Fruit fly (Drosophila melanogaster): ENCODE results near the gene CG2116.

CG2116 gene

dm6 chrX:8152077-8152476 is 22.5 kb downstream of the CG2116 start, which contains the start of gene Gbeta5 (continued):
- no peak for TF ChIP-seq CG11560 (tag; IDR thresholded peaks at IDR 0.05)
- TF ChIP-seq CHES-1-like (GFP tag; optimal IDR thresholded peaks at IDR 0.05) = no peak
- TF ChIP-seq sna (GFP tag; IDR thresholded peaks at IDR 0.05; ENCODE audit: partially characterized antibody) = no peak
- peak; percentile 49 for TF ChIP-seq Dref (GFP tag; IDR thresholded peaks at IDR 0.05)
- TF ChIP-seq MESR4 (GFP tag; optimal IDR thresholded peaks at IDR 0.05) = peak; percentile 66
- no peak for TF ChIP-seq CG16863 (GFP tag; optimal IDR thresholded peaks at IDR 0.05)
- no peak for TF ChIP-seq CG10366 (GFP tag; IDR thresholded peaks at IDR 0.05)
- peak; percentile 17 for TF ChIP-seq CG14710 (tag; optimal IDR thresholded peaks at IDR 0.05)

DNA sequence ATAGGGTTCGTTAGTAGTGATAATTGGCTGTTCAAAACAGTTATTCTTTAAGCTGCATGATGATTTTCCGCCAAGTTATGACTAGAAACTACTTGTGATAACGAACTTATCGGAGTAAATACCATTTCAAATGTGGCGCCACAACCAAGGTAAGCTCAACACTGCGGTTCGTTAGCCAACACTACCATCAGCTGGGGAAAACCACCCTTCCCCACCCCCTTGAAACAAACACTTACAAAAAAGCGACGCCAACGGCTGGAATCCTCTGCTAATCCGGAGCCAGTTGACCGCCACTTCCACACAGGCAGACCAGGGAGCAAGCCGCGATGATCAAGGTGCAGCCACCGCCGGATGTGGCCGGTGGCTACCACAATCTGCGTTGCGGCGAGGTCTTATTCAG is 23.1 kb downstream of the CG2116 start, which contains the start of gene CG18262:
TSS of gene CG18262 (plus strand) at position 231 of the 400 bp plus-strand sequence.
- no peak for TF ChIP-seq CG7271 (tag; optimal IDR thresholded peaks at IDR 0.05)
- TF ChIP-seq CG5953 (GFP tag; IDR thresholded peaks at IDR 0.05) = no peak
- peak; percentile 83 for TF ChIP-seq crol (GFP tag; IDR thresholded peaks at IDR 0.05)
- no peak for TF ChIP-seq Optix (GFP tag; IDR thresholded peaks at IDR 0.05)
- TF ChIP-seq CG17612 (GFP tag; IDR thresholded peaks at IDR 0.05) = no peak
- TF ChIP-seq CG13775 (GFP tag; optimal IDR thresholded peaks at IDR 0.05) = no peak
- no peak for TF ChIP-seq CG3838 (GFP tag; optimal IDR thresholded peaks at IDR 0.05)
- no peak for TF ChIP-seq cas (GFP tag; IDR thresholded peaks at IDR 0.05)
- 0 out of 2 replicates have a peak, but pooled peaks have one; percentile 19 for TF ChIP-seq unc-4 (GFP tag; IDR thresholded peaks at IDR 0.05; ENCODE audit: partially characterized antibody)
- TF ChIP-seq repo (GFP tag; optimal IDR thresholded peaks at IDR 0.05) = no peak
- no peak for TF ChIP-seq CG4707 (GFP tag; optimal IDR thresholded peaks at IDR 0.05)
- TF ChIP-seq Dp (GFP tag; optimal IDR thresholded peaks at IDR 0.05) = peak; percentile 83
- no peak for TF ChIP-seq CG17912 (GFP tag; optimal IDR thresholded peaks at IDR 0.05)
- TF ChIP-seq pzg (GFP tag; optimal IDR thresholded peaks at IDR 0.05) = peak; percentile 49
- TF ChIP-seq fru (optimal IDR thresholded peaks at IDR 0.05) = no peak
- no peak for TF ChIP-seq Pdp1 (GFP tag; optimal IDR thresholded peaks at IDR 0.05)
- TF ChIP-seq CG12236 (GFP tag; optimal IDR thresholded peaks at IDR 0.05) = no peak
- TF ChIP-seq lbe (GFP tag; optimal IDR thresholded peaks at IDR 0.05) = no peak
- no peak for TF ChIP-seq Max (GFP tag; optimal IDR thresholded peaks at IDR 0.05)
- no peak for TF ChIP-seq phol (tag; optimal IDR thresholded peaks at IDR 0.05)
- TF ChIP-seq D (optimal IDR thresholded peaks at IDR 0.05) = no peak
- TF ChIP-seq D (GFP tag; optimal IDR thresholded peaks at IDR 0.05) = no peak
- TF ChIP-seq CG32767 (GFP tag; IDR thresholded peaks at IDR 0.05) = no peak
- peak; percentile 84 for TF ChIP-seq CG10267 (tag; optimal IDR thresholded peaks at IDR 0.05)
- no peak for TF ChIP-seq Fer3 (tag; optimal IDR thresholded peaks at IDR 0.05)
- no peak for TF ChIP-seq eyg (GFP tag; optimal IDR thresholded peaks at IDR 0.05)
- peak; percentile 6 for TF ChIP-seq cg (GFP tag; optimal IDR thresholded peaks at IDR 0.05)
- no peak for TF ChIP-seq ATbp (GFP tag; optimal IDR thresholded peaks at IDR 0.05)
- no peak for TF ChIP-seq CG8359 (GFP tag; optimal IDR thresholded peaks at IDR 0.05; ENCODE audit: borderline replicate concordance)
- TF ChIP-seq CG15514 (GFP tag; optimal IDR thresholded peaks at IDR 0.05) = peak; percentile 72
- TF ChIP-seq sob (GFP tag; IDR thresholded peaks at IDR 0.05) = 0 out of 2 replicates have a peak, but pooled peaks have one; percentile 16
- no peak for TF ChIP-seq Sry-β (GFP tag; optimal IDR thresholded peaks at IDR 0.05)
- TF ChIP-seq Med (GFP tag) = peak; percentile 78
- no peak for TF ChIP-seq CG10462 (GFP tag; optimal IDR thresholded peaks at IDR 0.05)
- TF ChIP-seq sqz (GFP tag; optimal IDR thresholded peaks at IDR 0.05) = no peak
- TF ChIP-seq CG18599 (GFP tag; optimal IDR thresholded peaks at IDR 0.05) = no peak
- no peak for TF ChIP-seq CG16813 (GFP tag; IDR thresholded peaks at IDR 0.05; ENCODE audit: partially characterized antibody)
- no peak for TF ChIP-seq Mrtf (GFP tag; IDR thresholded peaks at IDR 0.05)
- TF ChIP-seq CG7987 (GFP tag; optimal IDR thresholded peaks at IDR 0.05) = no peak
- TF ChIP-seq h (optimal IDR thresholded peaks at IDR 0.05) = no peak
- TF ChIP-seq CoRest (tag; optimal IDR thresholded peaks at IDR 0.05) = peak; percentile 8
- TF ChIP-seq MBD-R2 (GFP tag; IDR thresholded peaks at IDR 0.05) = peak; percentile 96
- TF ChIP-seq pb (GFP tag; optimal IDR thresholded peaks at IDR 0.05) = no peak
